Worm (Caenorhabditis elegans) whole organism, L1 larva: ENCODE results near the gene tag-234.

Source experiments
- Y116A8C.19 ChIP-seq: sonication (generic microtip); optimal IDR thresholded peaks from 2 replicates; lab custom pipeline; 2016; ENCODE audit warnings: missing compliant biosample characterization, missing genetic modification characterization, borderline replicate concordance
- aha-1 ChIP-seq: fragments of 150-350 bp; optimal IDR thresholded peaks from 2 replicates; lab custom pipeline; 2014; ENCODE audit warnings: missing biosample characterization, missing genetic modification characterization
- alr-1 ChIP-seq: fragments of 200-800 bp; sonication (Bioruptor generic); optimal IDR thresholded peaks from 2 replicates; lab custom pipeline; 2018; ENCODE audit warnings: borderline replicate concordance, mild to moderate bottlenecking, missing genetic modification characterization, missing compliant biosample characterization
- blmp-1 ChIP-seq: fragments of 150-350 bp; optimal IDR thresholded peaks from 2 replicates; lab custom pipeline; 2014; ENCODE audit warnings: missing biosample characterization, missing genetic modification characterization
- ceh-8 ChIP-seq: fragments of 200-800 bp; sonication (Bioruptor generic); optimal IDR thresholded peaks from 2 replicates; lab custom pipeline; 2018; ENCODE audit warnings: mild to moderate bottlenecking, missing genetic modification characterization, moderate library complexity, missing compliant biosample characterization
- ceh-88 ChIP-seq: fragments of 200-800 bp; sonication (Bioruptor generic); IDR thresholded peaks from 2 replicates; pipeline ENCODE4 v1.3.6; 2022; ENCODE audit warnings: missing genetic modification characterization, missing compliant biosample characterization
- ceh-90 ChIP-seq: sonication (generic microtip); optimal IDR thresholded peaks from 2 replicates; lab custom pipeline; 2016; ENCODE audit warnings: missing genetic modification characterization, missing compliant biosample characterization
- ces-1 ChIP-seq: fragments of 150-350 bp; optimal IDR thresholded peaks from 2 replicates; lab custom pipeline; 2014; ENCODE audit warnings: missing biosample characterization, missing genetic modification reagents, missing genetic modification characterization
- dpl-1 ChIP-seq, 3 experiments: fragments of 150-350 bp in 2 of 3; sonication (generic microtip) in 1 of 3; optimal IDR thresholded peaks; 2 replicates each; lab custom pipeline; 2014 to 2017; ENCODE audit warnings: missing biosample characterization in 3 of 3, missing genetic modification characterization in 3 of 3, missing genetic modification reagents in 3 of 3
- efl-1 ChIP-seq, 4 experiments: fragments of 150-350 bp; optimal IDR thresholded peaks in 3 of 4; peaks in 1 of 4; 1 replicate in 1 of 4; 2 replicates in 3 of 4; lab custom pipeline; 2014; ENCODE audit warnings: missing biosample characterization in 2 of 4, missing genetic modification characterization in 2 of 4, missing genetic modification reagents in 2 of 4
- egl-13 ChIP-seq: sonication (generic microtip); optimal IDR thresholded peaks from 2 replicates; lab custom pipeline; 2016; ENCODE audit warnings: missing genotype, missing genetic modification reagents, missing genetic modification characterization, missing compliant biosample characterization
- egl-27 ChIP-seq, 2 experiments: fragments of 150-350 bp in 1 of 2; sonication (generic microtip); optimal IDR thresholded peaks; 3 replicates each; lab custom pipeline; 2017 to 2018; ENCODE audit warnings: missing biosample characterization in 2 of 2, missing genetic modification characterization in 2 of 2, missing genetic modification reagents in 2 of 2
- elt-2 ChIP-seq: sonication (generic microtip); optimal IDR thresholded peaks from 2 replicates; lab custom pipeline; 2016; ENCODE audit warnings: missing genetic modification characterization, mild to moderate bottlenecking, inconsistent platforms, missing compliant biosample characterization, missing genetic modification reagents
- ets-5 ChIP-seq: fragments of 200-800 bp; sonication (Bioruptor generic); IDR thresholded peaks from 2 replicates; pipeline ENCODE4 v1.3.6; 2022; ENCODE audit warnings: missing genetic modification characterization, missing compliant biosample characterization
- fkh-10 ChIP-seq: sonication (generic microtip); optimal IDR thresholded peaks from 2 replicates; lab custom pipeline; 2017; ENCODE audit warnings: missing biosample characterization, missing genetic modification reagents, missing genetic modification characterization
- fkh-4 ChIP-seq: sonication (generic microtip); optimal IDR thresholded peaks from 2 replicates; lab custom pipeline; 2016; ENCODE audit warnings: missing compliant biosample characterization, missing genetic modification characterization, borderline replicate concordance
- fos-1 ChIP-seq: fragments of 150-350 bp; optimal IDR thresholded peaks from 2 replicates; lab custom pipeline; 2014; ENCODE audit warnings: missing biosample characterization, missing genetic modification characterization
- grh-1 ChIP-seq: fragments of 200-800 bp; sonication (Bioruptor generic); IDR thresholded peaks from 2 replicates; pipeline ENCODE4 v1.3.6; 2022; ENCODE audit warnings: missing genetic modification reagents, missing genetic modification characterization, missing compliant biosample characterization
- irx-1 ChIP-seq: sonication (generic microtip); optimal IDR thresholded peaks from 2 replicates; lab custom pipeline; 2016; ENCODE audit warnings: missing genetic modification characterization, missing compliant biosample characterization
- isw-1 ChIP-seq: fragments of 200-800 bp; sonication (Bioruptor generic); IDR thresholded peaks from 2 replicates; pipeline ENCODE4 v1.3.6; 2022; ENCODE audit warnings: missing genetic modification characterization, missing compliant biosample characterization
- jun-1 ChIP-seq: fragments of 150-350 bp; optimal IDR thresholded peaks from 2 replicates; lab custom pipeline; 2014; ENCODE audit warnings: missing biosample characterization, missing genetic modification reagents, missing genetic modification characterization
- lin-13 ChIP-seq: fragments of 150-350 bp; optimal IDR thresholded peaks from 2 replicates; lab custom pipeline; 2014; ENCODE audit warnings: missing biosample characterization, missing genetic modification reagents, missing genetic modification characterization
- lin-15B ChIP-seq: fragments of 150-350 bp; sonication (generic microtip); optimal IDR thresholded peaks from 3 replicates; lab custom pipeline; 2014; ENCODE audit warnings: missing biosample characterization, missing genetic modification characterization
- lin-39 ChIP-seq: fragments of 150-350 bp; optimal IDR thresholded peaks from 2 replicates; lab custom pipeline; 2014; ENCODE audit warnings: missing biosample characterization, missing genetic modification reagents, missing genetic modification characterization
- lir-3 ChIP-seq: sonication (generic microtip); optimal IDR thresholded peaks from 2 replicates; lab custom pipeline; 2016; ENCODE audit warnings: mild to moderate bottlenecking, missing genetic modification characterization, moderate library complexity, missing compliant biosample characterization; ENCODE audit not compliant: poor library complexity
- mdl-1 ChIP-seq, 2 experiments: fragments of 150-350 bp; optimal IDR thresholded peaks; 2 replicates each; lab custom pipeline; 2014 to 2017; ENCODE audit warnings: missing biosample characterization in 2 of 2, missing genetic modification characterization in 2 of 2, inconsistent platforms in 1 of 2
- mef-2 ChIP-seq: fragments of 150-350 bp; optimal IDR thresholded peaks from 2 replicates; lab custom pipeline; 2014; ENCODE audit warnings: missing biosample characterization, missing genetic modification characterization
- mep-1 ChIP-seq: fragments of 150-350 bp; optimal IDR thresholded peaks from 2 replicates; lab custom pipeline; 2014; ENCODE audit warnings: missing biosample characterization, missing genetic modification characterization
- nhr-11 ChIP-seq: fragments of 150-350 bp; optimal IDR thresholded peaks from 2 replicates; lab custom pipeline; 2014; ENCODE audit warnings: missing biosample characterization, missing genetic modification characterization
- nhr-20 ChIP-seq: sonication (generic microtip); optimal IDR thresholded peaks from 2 replicates; lab custom pipeline; 2016; ENCODE audit warnings: mild to moderate bottlenecking, missing genetic modification characterization, missing compliant biosample characterization
- nhr-47 ChIP-seq: sonication (generic microtip); optimal IDR thresholded peaks from 2 replicates; lab custom pipeline; 2016; ENCODE audit warnings: mild to moderate bottlenecking, missing genetic modification characterization, moderate library complexity, missing compliant biosample characterization
- nhr-71 ChIP-seq: sonication (generic microtip); optimal IDR thresholded peaks from 2 replicates; lab custom pipeline; 2016; ENCODE audit warnings: mild to moderate bottlenecking, missing genetic modification characterization, moderate library complexity, missing compliant biosample characterization
- nhr-76 ChIP-seq: sonication (generic microtip); optimal IDR thresholded peaks from 2 replicates; lab custom pipeline; 2017; ENCODE audit warnings: missing biosample characterization, missing genetic modification characterization
- nhr-77 ChIP-seq: fragments of 150-350 bp; optimal IDR thresholded peaks from 2 replicates; lab custom pipeline; 2014; ENCODE audit warnings: missing biosample characterization, missing genetic modification characterization
- pqm-1 ChIP-seq: sonication (generic microtip); optimal IDR thresholded peaks from 3 replicates; lab custom pipeline; 2017; ENCODE audit warnings: missing biosample characterization, missing genetic modification characterization
- snu-23 ChIP-seq: sonication (generic microtip); optimal IDR thresholded peaks from 2 replicates; lab custom pipeline; 2016; ENCODE audit warnings: missing genetic modification characterization, missing compliant biosample characterization
- sup-37 ChIP-seq: fragments of 200-800 bp; sonication (Bioruptor generic); optimal IDR thresholded peaks from 2 replicates; lab custom pipeline; 2018; ENCODE audit warnings: mild to moderate bottlenecking, missing genetic modification characterization, missing compliant biosample characterization
- swsn-7 ChIP-seq: sonication (generic microtip); optimal IDR thresholded peaks from 2 replicates; lab custom pipeline; 2016; ENCODE audit warnings: missing genetic modification characterization, missing compliant biosample characterization
- tlp-1 ChIP-seq: fragments of 150-350 bp; optimal IDR thresholded peaks from 2 replicates; lab custom pipeline; 2014; ENCODE audit warnings: missing biosample characterization, missing genetic modification characterization
- unc-30 ChIP-seq: sonication (generic microtip); optimal IDR thresholded peaks from 2 replicates; lab custom pipeline; 2017; ENCODE audit warnings: missing biosample characterization, missing genetic modification characterization
- unc-62 ChIP-seq: fragments of 150-350 bp; optimal IDR thresholded peaks from 2 replicates; lab custom pipeline; 2014; ENCODE audit warnings: missing biosample characterization, missing genetic modification reagents, missing genetic modification characterization
- vab-15 ChIP-seq: sonication (generic microtip); optimal IDR thresholded peaks from 2 replicates; lab custom pipeline; 2017; ENCODE audit warnings: missing genotype, mild to moderate bottlenecking, missing genetic modification characterization, missing compliant biosample characterization
- xbp-1 ChIP-seq: sonication (generic microtip); optimal IDR thresholded peaks from 2 replicates; lab custom pipeline; 2016; ENCODE audit warnings: missing genetic modification characterization, missing compliant biosample characterization
- zag-1 ChIP-seq: fragments of 150-350 bp; optimal IDR thresholded peaks from 2 replicates; lab custom pipeline; 2014; ENCODE audit warnings: missing biosample characterization, missing genetic modification characterization
- zip-4 ChIP-seq: fragments of 200-800 bp; sonication (Bioruptor generic); optimal IDR thresholded peaks from 2 replicates; lab custom pipeline; 2018; ENCODE audit warnings: mild to moderate bottlenecking, missing genetic modification characterization, moderate library complexity, missing compliant biosample characterization
- ztf-11 ChIP-seq, 2 experiments: sonication (generic microtip); optimal IDR thresholded peaks; 2 replicates each; lab custom pipeline; 2016 to 2017; ENCODE audit warnings: missing genetic modification characterization in 2 of 2, missing biosample characterization in 1 of 2, missing compliant biosample characterization in 1 of 2

tag-234 gene

ce11 chrII:5902139-5902538 is 38.1 kb downstream of the tag-234 start:
- TF ChIP-seq nhr-11 (no peak), ets-5 (GFP tag; lab: Robert Waterston, UW) (no peak), ces-1 (no peak), sup-37 (GFP tag; lab: Kevin White, UChicago) (no peak), jun-1 (tag; lab: Kevin White, UChicago) (no peak)
- TF ChIP-seq, all 84 proteins: peak for 0

DNA sequence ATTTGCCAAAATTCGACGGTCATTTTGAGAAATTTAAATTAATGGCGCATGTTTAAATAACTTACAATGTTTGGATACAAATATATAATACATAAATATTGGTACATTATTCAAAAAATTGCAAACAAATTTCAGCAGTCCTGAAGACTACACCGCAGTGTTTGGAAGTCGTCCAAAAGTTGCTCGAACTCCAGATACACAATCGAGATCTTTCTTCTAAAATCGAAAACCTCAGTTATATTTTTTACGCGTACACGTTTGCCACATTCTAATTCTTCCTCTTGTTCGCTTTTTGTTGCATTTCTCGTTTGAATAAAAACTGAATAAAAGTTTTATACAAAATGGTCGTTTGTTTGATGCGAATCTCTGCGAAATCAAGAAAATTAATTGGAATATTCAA is 40.3 kb downstream of the tag-234 start, which contains the start of gene tsp-18:
Gene tsp-18 (plus strand): TSS at position 301 of the 400 bp plus-strand sequence.
- TF ChIP-seq lin-15B (tag; lab: Kevin White, UChicago) (no peak), grh-1 (no peak), nhr-77 (no peak), dpl-1 (GFP tag; optimal IDR thresholded peaks at IDR 0.05; lab: Kevin White, UChicago) (no peak), alr-1 (tag; lab: Kevin White, UChicago) (no peak), jun-1 (tag; lab: Kevin White, UChicago) (no peak), ets-5 (GFP tag; lab: Robert Waterston, UW) (no peak), lir-3 (tag; lab: Kevin White, UChicago) (no peak), tlp-1 (tag; lab: Kevin White, UChicago) (no peak), fos-1 (tag; lab: Kevin White, UChicago) (no peak), egl-27 (tag; optimal IDR thresholded peaks at IDR 0.05; lab: Kevin White, UChicago) (no peak), mef-2 (tag; lab: Kevin White, UChicago) (no peak), swsn-7 (tag; lab: Kevin White, UChicago) (no peak), fkh-10 (GFP tag; lab: Kevin White, UChicago) (no peak), mdl-1 (tag; optimal IDR thresholded peaks at IDR 0.05; lab: Kevin White, UChicago) (no peak), ceh-8 (GFP tag; lab: Kevin White, UChicago) (no peak)

ce11 chrII:5906274-5906673 is 42.3 kb downstream of the tag-234 start, which contains the start of gene F59G1.8:
F59G1.8 (plus strand) TSS chrII:5906566.
- TF ChIP-seq irx-1 (tag; lab: Kevin White, UChicago) (no peak), elt-2 (no peak), nhr-76 (no peak), alr-1 (tag; lab: Kevin White, UChicago) (no peak), nhr-11 (no peak), nhr-71 (no peak), Y116A8C.19 (tag; lab: Kevin White, UChicago) (no peak), ztf-11 (tag; optimal IDR thresholded peaks at IDR 0.05; lab: Kevin White, UChicago) (no peak), efl-1 (optimal IDR thresholded peaks at IDR 0.05; lab: Kevin White, UChicago) (no peak), efl-1 (GFP tag; optimal IDR thresholded peaks at IDR 0.05 in 1 of 2; lab: Kevin White, UChicago) (no peak), egl-13 (tag; lab: Kevin White, UChicago) (no peak), lin-39 (tag; lab: Kevin White, UChicago) (no peak), lin-13 (no peak), pqm-1 (tag; lab: Kevin White, UChicago) (no peak), ceh-90 (tag; lab: Kevin White, UChicago) (no peak), unc-62 (GFP tag; lab: Kevin White, UChicago) (no peak), ceh-8 (GFP tag; lab: Kevin White, UChicago) (no peak)

DNA sequence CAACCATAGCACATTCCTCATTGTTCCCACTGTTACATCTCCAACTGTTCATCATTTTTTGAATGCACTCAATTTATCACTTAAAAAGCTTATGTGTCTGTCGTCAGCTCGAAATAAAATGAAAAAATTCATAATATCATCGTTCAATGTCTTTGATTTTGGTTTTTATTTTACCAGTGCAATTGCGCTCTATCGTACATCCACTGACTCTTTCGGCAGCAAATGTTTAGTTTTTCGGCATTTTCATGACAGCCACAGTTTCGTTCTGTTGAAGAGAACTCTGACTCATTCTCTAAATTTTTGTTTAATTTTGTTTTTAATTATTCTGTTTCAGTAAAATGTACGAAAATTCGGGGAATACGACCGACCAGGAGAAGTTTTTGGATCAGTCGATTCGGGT is 43.5 kb downstream of the tag-234 start, which contains the start of gene vps-35:
Gene vps-35 (plus strand): TSS at position 335 of the 400 bp plus-strand sequence.
- TF ChIP-seq zag-1 (tag; lab: Kevin White, UChicago), result no peak
- no peak for TF ChIP-seq isw-1 (GFP tag; lab: Robert Waterston, UW)
- no peak for TF ChIP-seq ceh-88
- no peak for TF ChIP-seq xbp-1 (tag; lab: Kevin White, UChicago)
- peak; percentile 64 for TF ChIP-seq blmp-1
- peak; percentile 26 for TF ChIP-seq snu-23
- TF ChIP-seq nhr-71, result peak; percentile 9
- TF ChIP-seq dpl-1 (GFP tag; optimal IDR thresholded peaks at IDR 0.05; lab: Kevin White, UChicago), result peak in 2 of 3 experiments; percentile 49 to 58
- no peak for TF ChIP-seq ces-1
- TF ChIP-seq aha-1 (tag; lab: Kevin White, UChicago), result no peak
- TF ChIP-seq nhr-77, result no peak
- peak; percentile 32 for TF ChIP-seq nhr-20 (tag; lab: Kevin White, UChicago)
- TF ChIP-seq unc-30 (tag; lab: Kevin White, UChicago), result no peak
- no peak for TF ChIP-seq zip-4 (GFP tag; lab: Kevin White, UChicago)
- TF ChIP-seq nhr-47 (tag; lab: Kevin White, UChicago), result no peak
- TF ChIP-seq fkh-4 (tag; lab: Kevin White, UChicago), result no peak
- TF ChIP-seq lin-15B (tag; lab: Kevin White, UChicago), result peak; percentile 4
- TF ChIP-seq egl-13 (tag; lab: Kevin White, UChicago), result no peak
- TF ChIP-seq mep-1 (tag; lab: Kevin White, UChicago), result peak; percentile 24
- TF ChIP-seq nhr-11, result no peak
- TF ChIP-seq egl-27 (tag; optimal IDR thresholded peaks at IDR 0.05; lab: Kevin White, UChicago), result no peak
- TF ChIP-seq vab-15, result no peak
